Fruit fly (Drosophila melanogaster) S2 (cell line): ENCODE data around the gene beat-IIIa.

Source experiments
- CG8478 ChIP-seq: fragments of >200 bp; optimal IDR thresholded peaks from 2 replicates; lab custom pipeline; 2018
- CTCF ChIP-seq, 2 experiments: fragments of >200 bp; optimal IDR thresholded peaks; 2 replicates each; lab custom pipeline; 2018

DNA sequence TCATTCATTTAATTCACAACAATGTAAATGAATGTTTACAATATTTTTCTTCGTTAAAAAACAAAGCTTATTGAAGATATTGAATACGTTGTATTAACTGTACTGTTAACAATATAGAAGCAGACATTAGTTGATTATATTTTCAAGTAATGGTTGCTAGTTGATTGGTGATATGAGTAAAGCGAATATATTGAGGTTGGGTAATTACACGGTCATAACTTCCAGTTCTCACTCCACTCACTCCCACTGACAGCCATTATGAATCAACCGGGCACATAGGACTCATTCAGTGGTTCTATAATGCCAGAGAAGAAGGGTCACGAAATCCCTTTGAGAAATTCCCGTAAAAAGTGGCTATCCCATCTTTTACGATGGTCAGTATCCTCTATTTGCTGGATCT lies 50.8 kb downstream of the beat-IIIa start, which contains the start of gene Grl36a:
- TF ChIP-seq CG8478 (lab: Kevin White, UChicago) = no peak
- TF ChIP-seq CTCF (optimal IDR thresholded peaks at IDR 0.05; lab: Kevin White, UChicago) = no peak
